Worm (Caenorhabditis elegans): ENCODE data around the gene clec-125.

DNA sequence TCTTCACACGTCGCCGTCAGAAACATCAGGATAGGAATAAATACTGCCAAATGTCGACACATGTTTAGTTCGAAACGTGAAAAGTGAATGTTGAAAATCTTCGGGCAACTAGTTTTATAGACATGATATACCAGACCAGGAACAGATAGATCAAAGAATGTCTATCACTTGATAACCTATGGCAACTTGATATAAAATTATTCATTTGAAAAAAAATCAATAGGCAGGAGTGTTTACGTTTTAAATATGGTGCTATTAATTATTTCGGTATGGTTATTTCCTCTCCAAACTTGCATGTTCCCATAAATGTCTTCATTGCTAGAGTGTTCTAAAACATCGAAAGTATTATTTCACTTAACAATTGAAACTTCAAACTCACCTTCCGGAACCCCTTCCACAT is 45.8 kb downstream of the clec-125 start, which contains the start of gene W10G11.2:
- TF ChIP-seq T26A5.8 (tag; optimal IDR thresholded peaks at IDR 0.05) = no peak
- TF ChIP-seq ztf-28 (GFP tag; IDR thresholded peaks at IDR 0.05) = no peak
- TF ChIP-seq ets-4 (GFP tag; optimal IDR thresholded peaks at IDR 0.05) = no peak
- TF ChIP-seq madf-8 (GFP tag; conservative IDR thresholded peaks at IDR 0.05) = no peak
- no peak for TF ChIP-seq aptf-3 (GFP tag; IDR thresholded peaks at IDR 0.05)
- TF ChIP-seq repo-1 (tag; optimal IDR thresholded peaks at IDR 0.05) = no peak
